Fruit fly (Drosophila melanogaster) whole organism, adult: ENCODE measurements around the gene CG31715.

ENCODE experiments used
- CG11617 ChIP-seq: fragments of 200-800 bp; sonication (Bioruptor generic); optimal IDR thresholded peaks from 2 replicates; lab custom pipeline; 2017; ENCODE audit warnings: mild to moderate bottlenecking, missing biosample characterization, missing genetic modification reagents, missing genetic modification characterization
- CG1620 ChIP-seq: fragments of 200-800 bp; sonication (Bioruptor generic); optimal IDR thresholded peaks from 2 replicates; lab custom pipeline; 2016; ENCODE audit warnings: missing biosample characterization, missing genetic modification characterization
- CG5204 ChIP-seq: fragments of 200-800 bp; sonication (Bioruptor generic); optimal IDR thresholded peaks from 2 replicates; lab custom pipeline; 2016; ENCODE audit warnings: missing biosample characterization, missing genetic modification characterization
- Crg-1 ChIP-seq: fragments of 200-800 bp; sonication (Bioruptor generic); optimal IDR thresholded peaks from 2 replicates; lab custom pipeline; 2016; ENCODE audit warnings: missing biosample characterization, missing genetic modification characterization
- Hr96 ChIP-seq: fragments of 200-800 bp; sonication (Bioruptor generic); optimal IDR thresholded peaks from 2 replicates; lab custom pipeline; 2016; ENCODE audit warnings: missing biosample characterization, missing genetic modification characterization
- pad ChIP-seq: fragments of 200-800 bp; sonication (Bioruptor generic); optimal IDR thresholded peaks from 3 replicates; lab custom pipeline; 2017; ENCODE audit warnings: missing biosample characterization, missing genetic modification characterization, mild to moderate bottlenecking, moderate library complexity, missing genetic modification reagents

dm6 chr2L:10305538-10306147 is 35.8 kb upstream of the CG31715 start:
- TF ChIP-seq CG11617 (GFP tag; lab: Kevin White, UChicago) (no peak), CG1620 (no peak), Hr96 (GFP tag; lab: Kevin White, UChicago) (no peak), CG5204 (GFP tag; lab: Kevin White, UChicago) (no peak), Crg-1 (no peak), pad (no peak)
